Worm (Caenorhabditis elegans) whole organism, L4/young adult: ENCODE results near the gene T21D12.12.

Source experiments
- W03F9.2 ChIP-seq: fragments of 150-350 bp; optimal IDR thresholded peaks from 2 replicates; lab custom pipeline; 2014; ENCODE audit warnings: missing biosample characterization, missing genetic modification characterization
- dao-5 ChIP-seq: sonication (generic microtip); optimal IDR thresholded peaks from 2 replicates; lab custom pipeline; 2016; ENCODE audit warnings: missing genotype, missing genetic modification characterization, moderate library complexity, missing compliant biosample characterization

DNA sequence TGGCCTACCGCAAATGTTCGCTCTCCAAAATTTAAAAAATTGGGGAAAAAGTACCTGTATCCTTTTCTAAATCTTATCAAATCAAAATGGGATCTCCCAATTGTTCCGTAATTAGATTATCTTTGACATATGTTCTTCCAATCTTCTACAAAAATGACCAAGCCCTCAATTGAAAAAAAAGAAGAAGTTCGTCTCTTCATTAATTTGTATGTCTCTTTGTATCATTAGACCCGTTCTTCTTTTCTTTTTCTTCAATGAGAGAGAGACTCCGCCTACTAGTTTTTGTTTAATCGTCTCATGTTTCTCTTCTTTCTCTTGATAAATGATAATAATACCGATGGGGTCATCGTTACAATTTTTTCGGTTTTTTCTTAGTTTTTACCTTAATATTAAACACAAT lies 37.0 kb downstream of the T21D12.12 start:
- no peak for TF ChIP-seq W03F9.2 (tag; lab: Kevin White, UChicago)
- TF ChIP-seq dao-5 (tag; lab: Kevin White, UChicago), result no peak
